Worm (Caenorhabditis elegans) whole organism, young adult: ENCODE data around the gene taf-2.

Experiments
- fkh-3 ChIP-seq: sonication (generic microtip); optimal IDR thresholded peaks from 2 replicates; lab custom pipeline; 2016; ENCODE audit warnings: mild to moderate bottlenecking, missing genetic modification characterization, missing compliant biosample characterization
- tlf-1 ChIP-seq: fragments of 200-800 bp; sonication (Bioruptor generic); optimal IDR thresholded peaks from 2 replicates; lab custom pipeline; 2018; ENCODE audit warnings: mild to moderate bottlenecking, missing genetic modification characterization, missing compliant biosample characterization

ce11 chrIV:3628896-3629641 is 35.7 kb upstream of the taf-2 start:
- TF ChIP-seq tlf-1 (GFP tag; lab: Kevin White, UChicago): no peak
- no peak for TF ChIP-seq fkh-3 (tag; lab: Kevin White, UChicago)
